Fruit fly (Drosophila melanogaster) whole organism, embryonic: ENCODE results near the gene CG4972.

Source experiments
- Adf1 ChIP-seq: fragments of 200-800 bp; sonication (Bioruptor generic); IDR thresholded peaks from 2 replicates; pipeline ENCODE4 v1.3.6; 2022; ENCODE audit warnings: missing biosample characterization, missing genetic modification characterization
- CG10431 ChIP-seq: fragments of 200-800 bp; sonication (Bioruptor generic); optimal IDR thresholded peaks from 3 replicates; lab custom pipeline; 2018; ENCODE audit warnings: missing biosample characterization, mild to moderate bottlenecking, missing genetic modification characterization
- CG10462 ChIP-seq: fragments of 200-800 bp; sonication (Bioruptor generic); optimal IDR thresholded peaks from 2 replicates; lab custom pipeline; 2016; ENCODE audit warnings: missing biosample characterization, missing genetic modification characterization
- CG11085 ChIP-seq: fragments of 200-800 bp; sonication (Bioruptor generic); IDR thresholded peaks from 2 replicates; pipeline ENCODE4 v1.3.6; 2022; ENCODE audit warnings: missing biosample characterization, missing genetic modification characterization
- CG11093 ChIP-seq: fragments of 200-800 bp; sonication (Bioruptor generic); IDR thresholded peaks from 3 replicates; pipeline ENCODE4 v1.3.6; 2022; ENCODE audit warnings: missing biosample characterization, missing genetic modification characterization
- CG12104 ChIP-seq: fragments of 200-800 bp; sonication (Bioruptor generic); optimal IDR thresholded peaks from 3 replicates; lab custom pipeline; 2016; ENCODE audit warnings: missing biosample characterization, missing genetic modification characterization
- CG12155 ChIP-seq: fragments of 200-800 bp; sonication (Bioruptor generic); optimal IDR thresholded peaks from 3 replicates; lab custom pipeline; 2016; ENCODE audit warnings: missing biosample characterization, missing genetic modification characterization
- CG12299 ChIP-seq: fragments of 200-800 bp; sonication (Bioruptor generic); optimal IDR thresholded peaks from 2 replicates; lab custom pipeline; 2018; ENCODE audit warnings: missing biosample characterization, mild to moderate bottlenecking, missing genetic modification characterization
- CG13894 ChIP-seq: fragments of 200-800 bp; sonication (Bioruptor generic); optimal IDR thresholded peaks from 3 replicates; lab custom pipeline; 2018; ENCODE audit warnings: missing biosample characterization, mild to moderate bottlenecking, missing genetic modification characterization, moderate library complexity
- CG14710 ChIP-seq: fragments of 200-800 bp; sonication (Bioruptor generic); optimal IDR thresholded peaks from 3 replicates; lab custom pipeline; 2019; ENCODE audit warnings: missing biosample characterization, mild to moderate bottlenecking, missing genetic modification characterization, moderate library complexity
- CG16863 ChIP-seq: fragments of 200-800 bp; sonication (Bioruptor generic); optimal IDR thresholded peaks from 3 replicates; lab custom pipeline; 2016; ENCODE audit warnings: missing biosample characterization, missing genetic modification characterization
- CG17186 ChIP-seq: fragments of 200-800 bp; sonication (Bioruptor generic); optimal IDR thresholded peaks from 3 replicates; lab custom pipeline; 2017; ENCODE audit warnings: missing biosample characterization, missing genetic modification reagents, missing genetic modification characterization
- CG17359 ChIP-seq: fragments of 200-800 bp; sonication (Bioruptor generic); optimal IDR thresholded peaks from 3 replicates; lab custom pipeline; 2018; ENCODE audit warnings: missing biosample characterization, mild to moderate bottlenecking, missing genetic modification characterization, moderate library complexity
- CG18011 ChIP-seq: fragments of 200-800 bp; sonication (Bioruptor generic); optimal IDR thresholded peaks from 2 replicates; lab custom pipeline; 2017; ENCODE audit warnings: missing biosample characterization, missing genetic modification characterization, mild to moderate bottlenecking, moderate library complexity, missing genotype
- CG2120 ChIP-seq: fragments of 200-800 bp; sonication (Bioruptor generic); optimal IDR thresholded peaks from 3 replicates; lab custom pipeline; 2016; ENCODE audit warnings: missing biosample characterization, missing genetic modification characterization
- CG2889 ChIP-seq: fragments of 200-800 bp; sonication (Bioruptor generic); IDR thresholded peaks from 3 replicates; pipeline ENCODE4 v1.3.6; 2022; ENCODE audit warnings: missing biosample characterization, missing genetic modification characterization
- CG30431 ChIP-seq: fragments of 200-800 bp; sonication (Bioruptor generic); optimal IDR thresholded peaks from 2 replicates; lab custom pipeline; 2017; ENCODE audit warnings: missing biosample characterization, missing genetic modification characterization
- CG3995 ChIP-seq: fragments of 200-800 bp; sonication (Bioruptor generic); optimal IDR thresholded peaks from 3 replicates; lab custom pipeline; 2016; ENCODE audit warnings: missing biosample characterization, missing genetic modification characterization
- CG9609 ChIP-seq: fragments of 200-800 bp; sonication (Bioruptor generic); optimal IDR thresholded peaks from 3 replicates; lab custom pipeline; 2016; ENCODE audit warnings: missing biosample characterization, missing genetic modification characterization
- CkIIα-i1 ChIP-seq: fragments of 200-800 bp; sonication (Bioruptor generic); IDR thresholded peaks from 2 replicates; pipeline ENCODE4 v1.3.6; 2022; ENCODE audit warnings: missing biosample characterization, missing genetic modification characterization
- Dip2 ChIP-seq: fragments of 200-800 bp; sonication (Bioruptor generic); IDR thresholded peaks from 2 replicates; pipeline ENCODE4 v1.3.6; 2022; ENCODE audit warnings: missing biosample characterization, missing genetic modification characterization
- Doc2 ChIP-seq: fragments of 200-800 bp; sonication (Bioruptor generic); IDR thresholded peaks from 2 replicates; pipeline ENCODE4 v1.3.6; 2022; ENCODE audit warnings: missing biosample characterization, missing genetic modification characterization
- Dp ChIP-seq: fragments of 200-800 bp; sonication (Bioruptor generic); optimal IDR thresholded peaks from 2 replicates; lab custom pipeline; 2018; ENCODE audit warnings: missing biosample characterization, mild to moderate bottlenecking, missing genetic modification characterization, moderate library complexity
- Ets65A ChIP-seq: fragments of 200-800 bp; sonication (Bioruptor generic); peaks from one replicate; lab custom pipeline; 2016; ENCODE audit warnings: missing biosample characterization, missing genetic modification characterization
- Fer1 ChIP-seq: fragments of 200-800 bp; sonication (Bioruptor generic); optimal IDR thresholded peaks from 2 replicates; lab custom pipeline; 2017; ENCODE audit warnings: missing biosample characterization, mild to moderate bottlenecking, missing genetic modification characterization
- Fer2 ChIP-seq: fragments of 200-800 bp; sonication (Bioruptor generic); optimal IDR thresholded peaks from 2 replicates; lab custom pipeline; 2018; ENCODE audit warnings: missing biosample characterization, mild to moderate bottlenecking, missing genetic modification characterization, moderate library complexity
- H2.0 ChIP-seq: fragments of 200-800 bp; sonication (Bioruptor generic); IDR thresholded peaks from 2 replicates; pipeline ENCODE4 v1.3.6; 2022; ENCODE audit warnings: missing biosample characterization, missing genetic modification characterization
- HLH4C ChIP-seq: fragments of 200-800 bp; sonication (Bioruptor generic); IDR thresholded peaks from 3 replicates; pipeline ENCODE4 v1.3.6; 2022; ENCODE audit warnings: missing biosample characterization, missing genetic modification characterization; ENCODE audit not compliant: partially characterized antibody
- Lhr ChIP-seq: fragments of 200-800 bp; sonication (Bioruptor generic); optimal IDR thresholded peaks from 3 replicates; lab custom pipeline; 2017; ENCODE audit warnings: mild to moderate bottlenecking, missing biosample characterization, missing genetic modification reagents, missing genetic modification characterization
- Max ChIP-seq: fragments of 200-800 bp; sonication (Bioruptor generic); optimal IDR thresholded peaks from 2 replicates; lab custom pipeline; 2016; ENCODE audit warnings: missing biosample characterization, mild to moderate bottlenecking, missing genetic modification characterization
- Nf-YB ChIP-seq: fragments of 200-800 bp; sonication (Bioruptor generic); optimal IDR thresholded peaks from 3 replicates; lab custom pipeline; 2019; ENCODE audit warnings: missing biosample characterization, mild to moderate bottlenecking, missing genetic modification characterization, moderate library complexity
- aop ChIP-seq: fragments of 200-800 bp; sonication (Bioruptor generic); IDR thresholded peaks from 2 replicates; pipeline ENCODE4 v1.3.6; 2022; ENCODE audit warnings: missing biosample characterization, missing genetic modification characterization
- btn ChIP-seq: fragments of 200-800 bp; sonication (Bioruptor generic); optimal IDR thresholded peaks from 2 replicates; lab custom pipeline; 2016; ENCODE audit warnings: missing biosample characterization, missing genetic modification characterization
- cas ChIP-seq: fragments of 200-800 bp; sonication (Bioruptor generic); IDR thresholded peaks from 2 replicates; pipeline ENCODE4 v1.3.6; 2022; ENCODE audit warnings: missing biosample characterization, missing genetic modification characterization
- da ChIP-seq: fragments of 200-800 bp; sonication (Bioruptor generic); optimal IDR thresholded peaks from 2 replicates; lab custom pipeline; 2016; ENCODE audit warnings: missing biosample characterization, missing genetic modification characterization
- dmrt11E ChIP-seq: fragments of 200-800 bp; sonication (Bioruptor generic); optimal IDR thresholded peaks from 3 replicates; lab custom pipeline; 2018; ENCODE audit warnings: missing biosample characterization, mild to moderate bottlenecking, missing genetic modification characterization, moderate library complexity
- exex ChIP-seq: fragments of 200-800 bp; sonication (Bioruptor generic); optimal IDR thresholded peaks from 4 replicates; lab custom pipeline; 2018; ENCODE audit warnings: missing biosample characterization, mild to moderate bottlenecking, missing genetic modification characterization, moderate library complexity
- fd102C ChIP-seq: fragments of 200-800 bp; sonication (Bioruptor generic); optimal IDR thresholded peaks from 2 replicates; lab custom pipeline; 2018; ENCODE audit warnings: missing biosample characterization, mild to moderate bottlenecking, missing genetic modification characterization, moderate library complexity
- fd64A ChIP-seq: fragments of 200-800 bp; sonication (Bioruptor generic); optimal IDR thresholded peaks from 3 replicates; lab custom pipeline; 2018; ENCODE audit warnings: missing biosample characterization, mild to moderate bottlenecking, missing genetic modification characterization
- gsb ChIP-seq: fragments of 200-800 bp; sonication (Bioruptor generic); IDR thresholded peaks from 2 replicates; pipeline ENCODE4 v1.3.6; 2022; ENCODE audit warnings: missing biosample characterization, missing genetic modification characterization
- hbn ChIP-seq: fragments of 200-800 bp; sonication (Bioruptor generic); IDR thresholded peaks from 2 replicates; pipeline ENCODE4 v1.3.6; 2022; ENCODE audit warnings: missing biosample characterization, missing genetic modification characterization; ENCODE audit not compliant: partially characterized antibody
- hkb ChIP-seq, 2 experiments: fragments of 200-800 bp in 1 of 2; fragments of >200 bp in 1 of 2; sonication (Bioruptor generic) in 1 of 2; IDR thresholded peaks in 1 of 2; optimal IDR thresholded peaks in 1 of 2; 2 replicates each; pipeline versions ENCODE4 v1.3.6 to Lab custom; 2017 to 2022; ENCODE audit warnings: missing biosample characterization in 1 of 2, missing genetic modification characterization in 1 of 2
- kah ChIP-seq: fragments of 200-800 bp; sonication (Bioruptor generic); optimal IDR thresholded peaks from 2 replicates; lab custom pipeline; 2018; ENCODE audit warnings: missing biosample characterization, mild to moderate bottlenecking, missing genetic modification characterization
- nerfin-1 ChIP-seq: fragments of 200-800 bp; sonication (Bioruptor generic); optimal IDR thresholded peaks from 3 replicates; lab custom pipeline; 2019; ENCODE audit warnings: missing biosample characterization, mild to moderate bottlenecking, missing genetic modification characterization, moderate library complexity
- pho ChIP-seq: fragments of 200-800 bp; sonication (Bioruptor generic); optimal IDR thresholded peaks from 2 replicates; lab custom pipeline; 2016; ENCODE audit warnings: missing biosample characterization, missing genetic modification characterization
- pnt ChIP-seq: fragments of 200-800 bp; sonication (Bioruptor generic); optimal IDR thresholded peaks from 3 replicates; lab custom pipeline; 2016; ENCODE audit warnings: missing biosample characterization, missing genetic modification characterization
- pros ChIP-seq: fragments of 200-800 bp; sonication (Bioruptor generic); optimal IDR thresholded peaks from 3 replicates; lab custom pipeline; 2019; ENCODE audit warnings: missing biosample characterization, mild to moderate bottlenecking, missing genetic modification characterization, moderate library complexity
- pum ChIP-seq: fragments of 200-800 bp; sonication (Bioruptor generic); optimal IDR thresholded peaks from 2 replicates; lab custom pipeline; 2016; ENCODE audit warnings: missing biosample characterization, missing genetic modification characterization
- slou ChIP-seq: fragments of 200-800 bp; sonication (Bioruptor generic); optimal IDR thresholded peaks from 3 replicates; lab custom pipeline; 2016; ENCODE audit warnings: missing biosample characterization, missing genetic modification characterization
- sr ChIP-seq: fragments of 200-800 bp; sonication (Bioruptor generic); IDR thresholded peaks from 3 replicates; pipeline ENCODE4 v1.3.6; 2022; ENCODE audit warnings: missing biosample characterization, missing genetic modification characterization
- zen ChIP-seq: fragments of 200-800 bp; sonication (Bioruptor generic); optimal IDR thresholded peaks from 3 replicates; lab custom pipeline; 2018; ENCODE audit warnings: missing biosample characterization, mild to moderate bottlenecking, missing genetic modification characterization, moderate library complexity
- zf30C ChIP-seq: fragments of 200-800 bp; sonication (Bioruptor generic); optimal IDR thresholded peaks from 3 replicates; lab custom pipeline; 2018; ENCODE audit warnings: missing biosample characterization, mild to moderate bottlenecking, missing genetic modification characterization

The CG4972 gene

dm6 chr2L:10341405-10341804 is 26.8 kb downstream of the CG4972 start, which contains the start of gene CG31715 (continued):
- TF ChIP-seq CG11085 (GFP tag; lab: Robert Waterston, UW) (no peak), CG3995 (GFP tag; lab: Kevin White, UChicago) (peak; percentile 23), hkb (optimal IDR thresholded peaks at IDR 0.05; lab: Kevin White, UChicago) (no peak), hkb (GFP tag; IDR thresholded peaks at IDR 0.05; lab: Robert Waterston, UW) (no peak), CkIIα-i1 (no peak), gsb (GFP tag; lab: Robert Waterston, UW) (no peak), Adf1 (GFP tag; lab: Robert Waterston, UW) (no peak), HLH4C (GFP tag; lab: Robert Waterston, UW) (no peak), Fer1 (no peak), Doc2 (GFP tag; lab: Robert Waterston, UW) (no peak), slou (GFP tag; lab: Kevin White, UChicago) (no peak), pros (no peak), Dip2 (GFP tag; lab: Robert Waterston, UW) (no peak), Fer2 (tag; lab: Kevin White, UChicago) (no peak), Lhr (GFP tag; lab: Kevin White, UChicago) (no peak), pnt (GFP tag; lab: Kevin White, UChicago) (no peak), Ets65A (GFP tag; lab: Kevin White, UChicago) (peak; percentile 51), kah (GFP tag; lab: Kevin White, UChicago) (peak; percentile 59), fd64A (GFP tag; lab: Kevin White, UChicago) (no peak), CG16863 (no peak), pho (no peak), nerfin-1 (tag; lab: Kevin White, UChicago) (no peak), Dp (GFP tag; lab: Kevin White, UChicago) (peak; percentile 12), btn (GFP tag; lab: Kevin White, UChicago) (no peak), Max (no peak), CG9609 (GFP tag; lab: Kevin White, UChicago) (no peak), sr (no peak), CG12155 (GFP tag; lab: Kevin White, UChicago) (no peak), Nf-YB (GFP tag; lab: Kevin White, UChicago) (no peak), CG10462 (peak; percentile 4), CG2120 (peak; percentile 23), CG18011 (GFP tag; lab: Kevin White, UChicago) (no peak), H2.0 (no peak), CG13894 (tag; lab: Kevin White, UChicago) (peak; percentile 27), aop (GFP tag; lab: Robert Waterston, UW) (no peak), CG14710 (tag; lab: Kevin White, UChicago) (peak; percentile 23), CG17359 (tag; lab: Kevin White, UChicago) (no peak), da (GFP tag; lab: Kevin White, UChicago) (no peak), CG12299 (tag; lab: Kevin White, UChicago) (no peak), zf30C (no peak), zen (no peak), exex (no peak), hbn (GFP tag; lab: Robert Waterston, UW) (peak; percentile 42; the same call in 1 of the 2 replicates), pum (no peak), cas (no peak), fd102C (GFP tag; lab: Kevin White, UChicago) (no peak), CG10431 (GFP tag; lab: Kevin White, UChicago) (no peak), CG2889 (GFP tag; lab: Robert Waterston, UW) (no peak), CG30431 (GFP tag; lab: Kevin White, UChicago) (no peak), CG17186 (GFP tag; lab: Kevin White, UChicago) (no peak), CG12104 (GFP tag; lab: Kevin White, UChicago) (no peak), dmrt11E (tag; lab: Kevin White, UChicago) (no peak), CG11093 (GFP tag; lab: Robert Waterston, UW) (no peak)
